Worm (Caenorhabditis elegans): ENCODE results near the gene ddl-3.

ddl-3 gene

ce11 chrII:14390036-14390763 lies 45.9 kb upstream of the ddl-3 start, which contains the start of the genes kbp-3 and nurf-1 (continued):
- TF ChIP-seq gei-8 (GFP tag; optimal IDR thresholded peaks at IDR 0.05) (no peak), D1046.2 (GFP tag; IDR thresholded peaks at IDR 0.05) (no peak), tra-1 (GFP tag; IDR thresholded peaks at IDR 0.05) (no peak), nhr-25 (tag; optimal IDR thresholded peaks at IDR 0.05; ENCODE audit: borderline replicate concordance, insufficient read depth) (no peak), lin-39 (tag; optimal IDR thresholded peaks at IDR 0.05) (no peak), snpc-1.2 (GFP tag; IDR thresholded peaks at IDR 0.05) (no peak), dmd-6 (GFP tag; IDR thresholded peaks at IDR 0.05) (no peak; the same call in 1 of the 2 replicates), skn-1 (tag; optimal IDR thresholded peaks at IDR 0.05) (no peak), pha-4 (GFP tag; IDR thresholded peaks at IDR 0.05) (no peak), pha-4 (tag; optimal IDR thresholded peaks at IDR 0.05) (no peak), sdz-12 (GFP tag; optimal IDR thresholded peaks at IDR 0.05) (no peak), aly-2 (tag; optimal IDR thresholded peaks at IDR 0.05) (no peak), fkh-10 (GFP tag; optimal IDR thresholded peaks at IDR 0.05) (peak; percentile 25), mdt-29 (GFP tag; IDR thresholded peaks at IDR 0.05) (no peak), jun-1 (tag; optimal IDR thresholded peaks at IDR 0.05) (no peak), zag-1 (tag; optimal IDR thresholded peaks at IDR 0.05) (no peak), duxl-1 (tag; optimal IDR thresholded peaks at IDR 0.05; ENCODE audit: poor library complexity) (no peak), daf-12 (tag; optimal IDR thresholded peaks at IDR 0.05) (no peak), lin-29 (GFP tag; IDR thresholded peaks at IDR 0.05) (no peak), nhr-77 (tag; optimal IDR thresholded peaks at IDR 0.05) (peak; percentile 45), zip-2 (tag; optimal IDR thresholded peaks at IDR 0.05) (no peak), lin-38 (GFP tag; IDR thresholded peaks at IDR 0.05) (peak; percentile 72), snpc-4 (tag; optimal IDR thresholded peaks at IDR 0.05) (no peak), attf-4 (tag; optimal IDR thresholded peaks at IDR 0.05) (no peak), egl-27 (tag; optimal IDR thresholded peaks at IDR 0.05) (no peak), tag-97 (GFP tag; IDR thresholded peaks at IDR 0.05) (no peak), mes-2 (tag; optimal IDR thresholded peaks at IDR 0.05; ENCODE audit: poor library complexity, severe bottlenecking) (peak; percentile 95), hlh-11 (tag; optimal IDR thresholded peaks at IDR 0.05) (no peak), nhr-6 (tag; optimal IDR thresholded peaks at IDR 0.05) (peak; percentile 72), lin-1 (GFP tag; IDR thresholded peaks at IDR 0.05) (no peak), lin-13 (GFP tag; optimal IDR thresholded peaks at IDR 0.05) (no peak), madf-9 (GFP tag; conservative IDR thresholded peaks at IDR 0.05) (no peak), Y75B8A.6 (GFP tag; IDR thresholded peaks at IDR 0.05) (no peak), daf-16 (GFP tag; optimal IDR thresholded peaks at IDR 0.05) (no peak), daf-16 (tag; optimal IDR thresholded peaks at IDR 0.05) (peak; percentile 31), hif-1 (tag; optimal IDR thresholded peaks at IDR 0.05) (peak in 1 of 2 experiments; percentile 41), ama-1 (optimal IDR thresholded peaks at IDR 0.05) (no peak), nhr-10 (tag; optimal IDR thresholded peaks at IDR 0.05) (no peak), mxl-3 (GFP tag; optimal IDR thresholded peaks at IDR 0.05) (no peak), spr-1 (tag; optimal IDR thresholded peaks at IDR 0.05) (no peak), daf-8 (GFP tag; IDR thresholded peaks at IDR 0.05) (no peak), vab-7 (GFP tag; IDR thresholded peaks at IDR 0.05) (no peak), F26F4.8 (GFP tag; conservative IDR thresholded peaks at IDR 0.05) (no peak), egl-43 (GFP tag; IDR thresholded peaks at IDR 0.05) (no peak), nhr-102 (tag; optimal IDR thresholded peaks at IDR 0.05) (no peak)

Measured in whole organism, L4 larva.